Fruit fly (Drosophila melanogaster) whole organism, wandering third instar larva: ENCODE measurements around the gene Argk2.

Experiments
- CrebA ChIP-seq: fragments of 200-800 bp; sonication (Bioruptor generic); optimal IDR thresholded peaks from 2 replicates; lab custom pipeline; 2016; ENCODE audit warnings: missing biosample characterization, mild to moderate bottlenecking, missing genetic modification characterization, borderline replicate concordance
- Hr78 ChIP-seq: fragments of >200 bp; optimal IDR thresholded peaks from 2 replicates; lab custom pipeline; 2017; ENCODE audit warnings: missing biosample characterization, missing genetic modification characterization
- Rel ChIP-seq, 2 experiments: fragments of 200-800 bp; sonication (Bioruptor generic) in 1 of 2; optimal IDR thresholded peaks; 2 replicates in 1 of 2; 3 replicates in 1 of 2; lab custom pipeline; 2016 to 2019; ENCODE audit warnings: mild to moderate bottlenecking in 2 of 2, missing biosample characterization in 2 of 2, missing genetic modification characterization in 2 of 2, moderate library complexity in 1 of 2
- Sp1 ChIP-seq: fragments of 200-800 bp; sonication (Bioruptor generic); optimal IDR thresholded peaks from 3 replicates; lab custom pipeline; 2019; ENCODE audit warnings: missing biosample characterization, mild to moderate bottlenecking, missing genetic modification characterization, moderate library complexity
- Vsx2 ChIP-seq: fragments of 200-300, 225-300 bp; sonication (Bioruptor generic); optimal IDR thresholded peaks from 2 replicates; lab custom pipeline; 2018; ENCODE audit warnings: missing biosample characterization, missing genetic modification characterization; ENCODE audit not compliant: partially characterized antibody
- h ChIP-seq: fragments of 200-800 bp; sonication (Bioruptor generic); optimal IDR thresholded peaks from 3 replicates; lab custom pipeline; 2016; ENCODE audit warnings: missing biosample characterization, mild to moderate bottlenecking, missing genetic modification characterization
- pan ChIP-seq: fragments of >200 bp; optimal IDR thresholded peaks from 2 replicates; lab custom pipeline; 2017

dm6 chr3L:9052798-9053541, 5.7 kb downstream of the Argk2 start:
- TF ChIP-seq Hr78 (GFP tag; lab: Kevin White, UChicago) (no peak), pan (lab: Kevin White, UChicago) (no peak), CrebA (no peak), Vsx2 (GFP tag; lab: Kevin White, UChicago) (no peak), h (GFP tag; lab: Kevin White, UChicago) (no peak), Rel (GFP tag; optimal IDR thresholded peaks at IDR 0.05; lab: Kevin White, UChicago) (no peak), Rel (tag; optimal IDR thresholded peaks at IDR 0.05; lab: Kevin White, UChicago) (no peak), Sp1 (no peak)
